Worm (Caenorhabditis elegans) whole organism, L4 larva: Measurements from ENCODE around the gene F11A5.9.

ENCODE experiments used
- aly-2 ChIP-seq: sonication (generic microtip); optimal IDR thresholded peaks from 2 replicates; lab custom pipeline; 2018; ENCODE audit warnings: missing biosample characterization, missing genetic modification characterization
- lin-39 ChIP-seq: fragments of 150-350 bp; optimal IDR thresholded peaks from 2 replicates; lab custom pipeline; 2014; ENCODE audit warnings: missing biosample characterization, missing genetic modification reagents, missing genetic modification characterization
- lir-3 ChIP-seq: sonication (generic microtip); optimal IDR thresholded peaks from 2 replicates; lab custom pipeline; 2016; ENCODE audit warnings: mild to moderate bottlenecking, missing genetic modification characterization, missing compliant biosample characterization
- mdl-1 ChIP-seq, 2 experiments: fragments of 150-350 bp in 1 of 2; sonication (generic microtip) in 1 of 2; optimal IDR thresholded peaks; 2 replicates each; lab custom pipeline; 2014 to 2017; ENCODE audit warnings: missing biosample characterization in 2 of 2, missing genetic modification characterization in 2 of 2
- mep-1 ChIP-seq: fragments of 150-350 bp; sonication (generic microtip); optimal IDR thresholded peaks from 3 replicates; lab custom pipeline; 2014; ENCODE audit warnings: missing biosample characterization, missing genetic modification characterization
- nhr-237 ChIP-seq: sonication (generic microtip); optimal IDR thresholded peaks from 2 replicates; lab custom pipeline; 2017; ENCODE audit warnings: missing biosample characterization, missing genetic modification characterization
- nhr-77 ChIP-seq: fragments of 150-350 bp; optimal IDR thresholded peaks from 2 replicates; lab custom pipeline; 2014; ENCODE audit warnings: missing biosample characterization, missing genetic modification characterization
- skn-1 ChIP-seq: fragments of 150-350 bp; optimal IDR thresholded peaks from 2 replicates; lab custom pipeline; 2014; ENCODE audit warnings: missing biosample characterization, missing genetic modification characterization
- unc-130 ChIP-seq: sonication (generic microtip); optimal IDR thresholded peaks from 2 replicates; lab custom pipeline; 2016; ENCODE audit warnings: missing genetic modification reagents, missing genetic modification characterization, missing compliant biosample characterization
- zfp-3 ChIP-seq: fragments of 200-800 bp; sonication (Bioruptor generic); conservative IDR thresholded peaks from 2 replicates; pipeline ENCODE4 v1.3.6; 2022; ENCODE audit warnings: missing genetic modification reagents, missing genetic modification characterization, missing compliant biosample characterization
- ztf-11 ChIP-seq: fragments of 150-350 bp; optimal IDR thresholded peaks from 2 replicates; lab custom pipeline; 2014; ENCODE audit warnings: missing biosample characterization, missing genetic modification characterization

DNA sequence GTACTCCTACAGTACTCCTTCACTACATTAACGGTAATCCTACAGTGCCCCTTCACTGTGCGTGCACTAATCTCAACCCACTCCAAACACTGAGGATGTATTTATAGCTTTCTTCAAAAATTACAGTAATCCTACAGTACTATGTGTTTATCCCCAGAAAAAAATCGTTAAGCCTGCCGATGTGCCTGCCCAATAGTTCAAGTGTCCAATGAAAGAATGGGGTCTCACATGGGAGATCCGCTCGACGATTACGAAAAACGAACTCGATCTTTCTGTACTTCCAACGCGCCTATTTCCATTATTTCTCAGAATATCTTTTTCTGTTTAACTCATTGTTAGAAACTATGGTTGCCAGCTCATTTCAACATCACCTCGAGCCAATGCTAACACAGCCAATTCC, 43.5 kb downstream of the F11A5.9 start, which contains the start of gene nhr-218:
- TF ChIP-seq nhr-237 (tag; lab: Kevin White, UChicago) = no peak
- TF ChIP-seq aly-2 = no peak
- no peak for TF ChIP-seq mep-1 (tag; lab: Kevin White, UChicago)
- no peak for TF ChIP-seq lin-39 (tag; lab: Kevin White, UChicago)
- TF ChIP-seq mdl-1 (tag; optimal IDR thresholded peaks at IDR 0.05; lab: Kevin White, UChicago) = no peak
- TF ChIP-seq lir-3 (tag; lab: Kevin White, UChicago) = no peak
- no peak for TF ChIP-seq zfp-3 (GFP tag; lab: Robert Waterston, UW)
- no peak for TF ChIP-seq unc-130 (GFP tag; lab: Kevin White, UChicago)
- TF ChIP-seq ztf-11 (tag; lab: Kevin White, UChicago) = no peak
- TF ChIP-seq nhr-77 (tag; lab: Kevin White, UChicago) = no peak
- TF ChIP-seq skn-1 (tag; lab: Kevin White, UChicago) = no peak
